Fruit fly (Drosophila melanogaster) Kc167 (cell line): ENCODE data around the gene Hsc70-4.

Source experiments
- Myc ChIP-seq: fragments of >200 bp; optimal IDR thresholded peaks from 2 replicates; lab custom pipeline; 2017; ENCODE audit warnings: missing external identifiers
- Sin3A ChIP-seq: fragments of >200 bp; optimal IDR thresholded peaks from 2 replicates; lab custom pipeline; 2018; ENCODE audit warnings: missing external identifiers
- h ChIP-seq: fragments of >200 bp; optimal IDR thresholded peaks from 3 replicates; lab custom pipeline; 2018; ENCODE audit warnings: missing external identifiers
- psq ChIP-seq: fragments of >200 bp; optimal IDR thresholded peaks from 2 replicates; lab custom pipeline; 2017; ENCODE audit warnings: missing external identifiers

DNA sequence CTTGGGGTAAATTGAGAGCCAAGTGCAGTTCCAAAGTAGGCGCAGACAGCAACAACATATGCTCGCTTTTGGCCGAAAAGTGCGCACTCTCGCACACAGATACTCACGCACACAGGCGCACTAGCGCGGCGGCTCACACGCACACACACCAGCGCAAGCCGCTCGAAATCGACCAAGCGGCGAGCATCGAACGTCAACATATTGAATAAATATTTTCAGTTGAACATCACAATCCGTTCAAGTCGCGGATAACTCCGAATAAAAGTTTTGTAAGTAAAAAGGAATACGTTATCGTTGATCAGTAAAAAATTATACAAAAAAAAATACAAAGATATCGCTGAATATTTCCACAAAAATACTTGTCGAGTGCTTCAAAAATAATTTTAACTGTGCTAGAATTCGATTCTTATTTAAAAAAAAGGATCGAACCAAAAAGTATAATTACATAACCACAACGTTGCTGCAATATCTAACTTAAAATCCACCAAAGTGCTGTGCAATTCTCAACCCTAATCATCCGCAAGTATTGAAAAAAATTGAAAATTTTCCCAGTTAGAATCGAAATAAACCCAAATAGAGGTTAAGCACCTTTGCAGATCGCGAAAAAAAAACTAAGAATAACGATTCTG lies 39.0 kb downstream of the Hsc70-4 start:
- TF ChIP-seq psq (no peak), h (lab: Kevin White, UChicago) (no peak), Sin3A (lab: Kevin White, UChicago) (no peak), Myc (lab: Kevin White, UChicago) (no peak)
